Fruit fly (Drosophila melanogaster) S2 (cell line): ENCODE results near the gene r-l.

ENCODE experiments used
- CG8478 ChIP-seq: fragments of >200 bp; optimal IDR thresholded peaks from 2 replicates; lab custom pipeline; 2018
- CTCF ChIP-seq, 2 experiments: fragments of >200 bp; optimal IDR thresholded peaks; 2 replicates each; lab custom pipeline; 2018

dm6 chr3R:21102477-21102876 lies 29.4 kb upstream of the r-l start:
- TF ChIP-seq CG8478 (lab: Kevin White, UChicago) (no peak), CTCF (optimal IDR thresholded peaks at IDR 0.05; lab: Kevin White, UChicago) (no peak)
